Fruit fly (Drosophila melanogaster) whole organism, embryonic: Measurements from ENCODE around the gene CG4770.
A peak's percentile ranks its signal among the peaks of the same experiment; 100 is the strongest.

ENCODE experiments used
- CG10543 ChIP-seq: fragments of 200-800 bp; sonication (Bioruptor generic); optimal IDR thresholded peaks from 3 replicates; lab custom pipeline; 2017; ENCODE audit warnings: missing biosample characterization, mild to moderate bottlenecking, missing genetic modification characterization, moderate library complexity
- CG11247 ChIP-seq: fragments of 200-800 bp; sonication (Bioruptor generic); IDR thresholded peaks from 2 replicates; pipeline ENCODE4 v1.3.6; 2022; ENCODE audit warnings: missing biosample characterization, missing genetic modification characterization
- CG13123 ChIP-seq: fragments of 200-800 bp; sonication (Bioruptor generic); optimal IDR thresholded peaks from 2 replicates; lab custom pipeline; 2016; ENCODE audit warnings: missing biosample characterization, missing genetic modification characterization
- CG1603 ChIP-seq: fragments of 200-800 bp; sonication (Bioruptor generic); optimal IDR thresholded peaks from 2 replicates; lab custom pipeline; 2019; ENCODE audit warnings: missing biosample characterization, mild to moderate bottlenecking, missing genetic modification characterization, moderate library complexity
- CG1647 ChIP-seq: fragments of 200-800 bp; sonication (Bioruptor generic); optimal IDR thresholded peaks from 3 replicates; lab custom pipeline; 2016; ENCODE audit warnings: missing biosample characterization, missing genetic modification characterization
- CG16863 ChIP-seq: fragments of 200-800 bp; sonication (Bioruptor generic); optimal IDR thresholded peaks from 3 replicates; lab custom pipeline; 2016; ENCODE audit warnings: missing biosample characterization, missing genetic modification characterization
- CG17328 ChIP-seq: fragments of 200-800 bp; sonication (Bioruptor generic); IDR thresholded peaks from 2 replicates; pipeline ENCODE4 v1.3.6; 2022; ENCODE audit warnings: missing biosample characterization, missing genetic modification characterization
- CG18011 ChIP-seq: fragments of 200-800 bp; sonication (Bioruptor generic); optimal IDR thresholded peaks from 2 replicates; lab custom pipeline; 2017; ENCODE audit warnings: missing biosample characterization, missing genetic modification characterization, mild to moderate bottlenecking, moderate library complexity, missing genotype
- CG18764 ChIP-seq: fragments of 200-800 bp; sonication (Bioruptor generic); optimal IDR thresholded peaks from 3 replicates; lab custom pipeline; 2016; ENCODE audit warnings: missing biosample characterization, missing genetic modification characterization
- CG2129 ChIP-seq: fragments of 200-800 bp; sonication (Bioruptor generic); IDR thresholded peaks from 2 replicates; pipeline ENCODE4 v1.3.6; 2022; ENCODE audit warnings: missing biosample characterization, missing genetic modification characterization; ENCODE audit not compliant: partially characterized antibody
- CG2202 ChIP-seq: fragments of 200-800 bp; sonication (Bioruptor generic); optimal IDR thresholded peaks from 2 replicates; lab custom pipeline; 2018; ENCODE audit warnings: missing biosample characterization, mild to moderate bottlenecking, missing genetic modification characterization
- CG2889 ChIP-seq: fragments of 200-800 bp; sonication (Bioruptor generic); IDR thresholded peaks from 3 replicates; pipeline ENCODE4 v1.3.6; 2022; ENCODE audit warnings: missing biosample characterization, missing genetic modification characterization
- CG31365 ChIP-seq: fragments of 200-800 bp; sonication (Bioruptor generic); optimal IDR thresholded peaks from 2 replicates; lab custom pipeline; 2018; ENCODE audit warnings: missing biosample characterization, mild to moderate bottlenecking, missing genetic modification characterization
- CG3163 ChIP-seq: fragments of 200-800 bp; sonication (Bioruptor generic); optimal IDR thresholded peaks from 3 replicates; lab custom pipeline; 2016; ENCODE audit warnings: missing biosample characterization, missing genetic modification characterization
- CG34224 ChIP-seq: fragments of 200-800 bp; sonication (Bioruptor generic); IDR thresholded peaks from 3 replicates; pipeline ENCODE4 v1.3.6; 2022; ENCODE audit warnings: missing biosample characterization, missing genetic modification characterization; ENCODE audit not compliant: partially characterized antibody
- CG4617 ChIP-seq: fragments of 200-800 bp; sonication (Bioruptor generic); optimal IDR thresholded peaks from 3 replicates; lab custom pipeline; 2016; ENCODE audit warnings: missing biosample characterization, missing genetic modification characterization, borderline replicate concordance
- CG4707 ChIP-seq: fragments of 200-800 bp; sonication (Bioruptor generic); optimal IDR thresholded peaks from 2 replicates; lab custom pipeline; 2018; ENCODE audit warnings: missing biosample characterization, mild to moderate bottlenecking, missing genetic modification characterization, moderate library complexity
- CG4854 ChIP-seq: fragments of 200-800 bp; sonication (Bioruptor generic); optimal IDR thresholded peaks from 2 replicates; lab custom pipeline; 2016; ENCODE audit warnings: missing biosample characterization, missing genetic modification characterization, inconsistent platforms
- CG5953 ChIP-seq: fragments of 200-800 bp; sonication (Bioruptor generic); IDR thresholded peaks from 2 replicates; pipeline ENCODE4 v1.3.6; 2022; ENCODE audit warnings: missing biosample characterization, missing genetic modification characterization
- CG7357 ChIP-seq: fragments of 200-800 bp; sonication (Bioruptor generic); IDR thresholded peaks from 3 replicates; pipeline ENCODE4 v1.3.6; 2022; ENCODE audit warnings: missing biosample characterization, missing genetic modification characterization
- D ChIP-seq, 2 experiments: fragments of 200-800 bp in 1 of 2; fragments of >200 bp in 1 of 2; sonication (Bioruptor generic) in 1 of 2; optimal IDR thresholded peaks; 2 replicates in 1 of 2; 3 replicates in 1 of 2; lab custom pipeline; 2017; ENCODE audit warnings: mild to moderate bottlenecking in 1 of 2, missing biosample characterization in 1 of 2, missing genetic modification characterization in 1 of 2, missing genetic modification reagents in 1 of 2
- Dek ChIP-seq: fragments of 200-800 bp; sonication (Bioruptor generic); optimal IDR thresholded peaks from 3 replicates; lab custom pipeline; 2019; ENCODE audit warnings: missing biosample characterization, mild to moderate bottlenecking, missing genetic modification characterization, moderate library complexity
- Dip2 ChIP-seq: fragments of 200-800 bp; sonication (Bioruptor generic); IDR thresholded peaks from 2 replicates; pipeline ENCODE4 v1.3.6; 2022; ENCODE audit warnings: missing biosample characterization, missing genetic modification characterization
- H2.0 ChIP-seq: fragments of 200-800 bp; sonication (Bioruptor generic); IDR thresholded peaks from 2 replicates; pipeline ENCODE4 v1.3.6; 2022; ENCODE audit warnings: missing biosample characterization, missing genetic modification characterization
- Lim3 ChIP-seq: fragments of 200-800 bp; sonication (Bioruptor generic); IDR thresholded peaks from 2 replicates; pipeline ENCODE4 v1.3.6; 2022; ENCODE audit warnings: missing biosample characterization, missing genetic modification characterization
- Meics ChIP-seq: fragments of 200-800 bp; sonication (Bioruptor generic); optimal IDR thresholded peaks from 2 replicates; lab custom pipeline; 2017; ENCODE audit warnings: missing biosample characterization, mild to moderate bottlenecking, missing genetic modification characterization
- NfI ChIP-seq: fragments of 200-800 bp; sonication (Bioruptor generic); optimal IDR thresholded peaks from 3 replicates; lab custom pipeline; 2018; ENCODE audit warnings: missing biosample characterization, mild to moderate bottlenecking, missing genetic modification characterization, moderate library complexity
- Sox100B ChIP-seq: fragments of 200-800 bp; sonication (Bioruptor generic); optimal IDR thresholded peaks from 3 replicates; lab custom pipeline; 2018; ENCODE audit warnings: missing biosample characterization, mild to moderate bottlenecking, missing genetic modification characterization
- bcd ChIP-seq: fragments of 200-800 bp; sonication (Bioruptor generic); optimal IDR thresholded peaks from 2 replicates; lab custom pipeline; 2017; ENCODE audit warnings: missing biosample characterization, mild to moderate bottlenecking, missing genetic modification characterization
- cato ChIP-seq: fragments of 200-800 bp; sonication (Bioruptor generic); optimal IDR thresholded peaks from 2 replicates; lab custom pipeline; 2016; ENCODE audit warnings: missing biosample characterization, missing genetic modification characterization, borderline replicate concordance
- cg ChIP-seq: fragments of 200-800 bp; sonication (Bioruptor generic); optimal IDR thresholded peaks from 3 replicates; lab custom pipeline; 2019; ENCODE audit warnings: missing biosample characterization, mild to moderate bottlenecking, missing genetic modification characterization, moderate library complexity
- corto ChIP-seq: fragments of 200-800 bp; sonication (Bioruptor generic); optimal IDR thresholded peaks from 2 replicates; lab custom pipeline; 2016; ENCODE audit warnings: missing biosample characterization, mild to moderate bottlenecking, missing genetic modification characterization, moderate library complexity
- crc ChIP-seq: fragments of 200-800 bp; sonication (Bioruptor generic); optimal IDR thresholded peaks from 2 replicates; lab custom pipeline; 2016; ENCODE audit warnings: missing biosample characterization, missing genetic modification characterization
- crp ChIP-seq, 2 experiments: fragments of 200-800 bp; sonication (Bioruptor generic); optimal IDR thresholded peaks; 2 replicates in 1 of 2; 3 replicates in 1 of 2; lab custom pipeline; 2017; ENCODE audit warnings: missing biosample characterization in 2 of 2, missing genetic modification characterization in 2 of 2, mild to moderate bottlenecking in 1 of 2, moderate library complexity in 1 of 2
- da ChIP-seq: fragments of 200-800 bp; sonication (Bioruptor generic); optimal IDR thresholded peaks from 2 replicates; lab custom pipeline; 2016; ENCODE audit warnings: missing biosample characterization, missing genetic modification characterization
- dmrt99B ChIP-seq: fragments of 200-800 bp; sonication (Bioruptor generic); optimal IDR thresholded peaks from 2 replicates; lab custom pipeline; 2018; ENCODE audit warnings: missing biosample characterization, mild to moderate bottlenecking, missing genetic modification characterization, moderate library complexity
- fd102C ChIP-seq: fragments of 200-800 bp; sonication (Bioruptor generic); optimal IDR thresholded peaks from 2 replicates; lab custom pipeline; 2018; ENCODE audit warnings: missing biosample characterization, mild to moderate bottlenecking, missing genetic modification characterization, moderate library complexity
- gt ChIP-seq: fragments of 200-800 bp; sonication (Bioruptor generic); IDR thresholded peaks from 2 replicates; pipeline ENCODE4 v1.3.6; 2022; ENCODE audit warnings: missing biosample characterization, missing genetic modification characterization
- h ChIP-seq: fragments of >200 bp; optimal IDR thresholded peaks from 2 replicates; lab custom pipeline; 2017
- insv ChIP-seq, 2 experiments: fragments of 200-800 bp; sonication (Bioruptor generic); optimal IDR thresholded peaks; 3 replicates each; lab custom pipeline; 2016 to 2018; ENCODE audit warnings: missing biosample characterization in 2 of 2, missing genetic modification characterization in 2 of 2
- lola ChIP-seq, 3 experiments: fragments of >200 bp in 2 of 3; fragments of 200-800 bp in 1 of 3; sonication (Bioruptor generic) in 1 of 3; optimal IDR thresholded peaks; 2 replicates each; lab custom pipeline; 2017 to 2019; ENCODE audit warnings: missing biosample characterization in 3 of 3, missing genetic modification characterization in 3 of 3, mild to moderate bottlenecking in 1 of 3, moderate library complexity in 1 of 3
- org-1 ChIP-seq: fragments of 200-800 bp; sonication (Bioruptor generic); optimal IDR thresholded peaks from 2 replicates; lab custom pipeline; 2017; ENCODE audit warnings: missing biosample characterization, missing genetic modification characterization
- repo ChIP-seq: fragments of 200-800 bp; sonication (Bioruptor generic); optimal IDR thresholded peaks from 2 replicates; lab custom pipeline; 2016; ENCODE audit warnings: missing biosample characterization, missing genetic modification characterization
- salm ChIP-seq: fragments of 200-800 bp; sonication (Bioruptor generic); optimal IDR thresholded peaks from 2 replicates; lab custom pipeline; 2018; ENCODE audit warnings: missing biosample characterization, mild to moderate bottlenecking, missing genetic modification characterization
- sim ChIP-seq: fragments of 200-800 bp; sonication (Bioruptor generic); IDR thresholded peaks from 2 replicates; pipeline ENCODE4 v1.3.6; 2022; ENCODE audit warnings: missing biosample characterization, missing genetic modification characterization

CG4770 gene

dm6 chr3R:19924331-19924730 is 6.0 kb downstream of the CG4770 start (continued):
- TF ChIP-seq org-1 (GFP tag; lab: Kevin White, UChicago) (peak; percentile 2), CG2889 (no peak), dmrt99B (tag; lab: Kevin White, UChicago) (no peak), CG5953 (GFP tag; lab: Robert Waterston, UW) (no peak), Dip2 (GFP tag; lab: Robert Waterston, UW) (no peak), CG2129 (GFP tag; lab: Robert Waterston, UW) (no peak), CG10543 (GFP tag; lab: Kevin White, UChicago) (peak; percentile 49), CG1603 (no peak), CG16863 (GFP tag; lab: Kevin White, UChicago) (no peak), salm (tag; lab: Kevin White, UChicago) (no peak), lola (GFP tag; optimal IDR thresholded peaks at IDR 0.05; lab: Kevin White, UChicago) (no peak), CG1647 (no peak), cg (GFP tag; lab: Kevin White, UChicago) (no peak)

- TF ChIP-seq CG4707 (GFP tag; lab: Kevin White, UChicago): no peak
- peak in 1 of 2 experiments; percentile 20 for TF ChIP-seq insv (GFP tag; optimal IDR thresholded peaks at IDR 0.05; lab: Kevin White, UChicago)
- TF ChIP-seq fd102C: no peak
- TF ChIP-seq CG2202: no peak
Measured at dm6 chr3R:19925271-19925670, 7.0 kb downstream of the CG4770 start, which contains the start of gene CG4462. TSS of gene CG4462 (minus strand) at chr3R:19925371.

dm6 chr3R:19928544-19928943 is 10.2 kb downstream of the CG4770 start, which contains the start of gene CG4459:
TSS of gene CG4459 (minus strand) at chr3R:19928644.
- no peak for TF ChIP-seq repo
- no peak for TF ChIP-seq sim (GFP tag; lab: Robert Waterston, UW)
- no peak for TF ChIP-seq CG31365 (tag; lab: Kevin White, UChicago)
- no peak for TF ChIP-seq bcd (GFP tag; lab: Kevin White, UChicago)
- TF ChIP-seq Sox100B (GFP tag; lab: Kevin White, UChicago): no peak
- TF ChIP-seq CG18764 (GFP tag; lab: Kevin White, UChicago): no peak
- TF ChIP-seq crp (GFP tag; optimal IDR thresholded peaks at IDR 0.05; lab: Kevin White, UChicago): no peak
- no peak for TF ChIP-seq cato (GFP tag; lab: Kevin White, UChicago)
- no peak for TF ChIP-seq CG13123 (GFP tag; lab: Kevin White, UChicago)
- no peak for TF ChIP-seq CG7357
- TF ChIP-seq CG3163 (GFP tag; lab: Kevin White, UChicago): no peak

- no peak for TF ChIP-seq Meics (GFP tag; lab: Kevin White, UChicago)
- no peak for TF ChIP-seq Lim3 (GFP tag; lab: Robert Waterston, UW)
- TF ChIP-seq CG17328 (GFP tag; lab: Robert Waterston, UW): no peak
- TF ChIP-seq CG18011: no peak
- no peak for TF ChIP-seq H2.0 (GFP tag; lab: Robert Waterston, UW)
- TF ChIP-seq h (lab: Kevin White, UChicago): no peak
- no peak for TF ChIP-seq NfI (GFP tag; lab: Kevin White, UChicago)
- TF ChIP-seq da (GFP tag; lab: Kevin White, UChicago): no peak
- TF ChIP-seq corto (GFP tag; lab: Kevin White, UChicago): no peak
- TF ChIP-seq gt (GFP tag; lab: Robert Waterston, UW): no peak
- TF ChIP-seq CG4617: no peak
- TF ChIP-seq CG4854 (GFP tag; lab: Kevin White, UChicago): no peak
- TF ChIP-seq D (optimal IDR thresholded peaks at IDR 0.05; lab: Kevin White, UChicago): peak; percentile 78
- TF ChIP-seq D (GFP tag; optimal IDR thresholded peaks at IDR 0.05; lab: Kevin White, UChicago): peak; percentile 8
- no peak for TF ChIP-seq CG34224
- TF ChIP-seq Dek (tag; lab: Kevin White, UChicago): no peak
- TF ChIP-seq CG11247 (GFP tag; lab: Robert Waterston, UW): no peak
- TF ChIP-seq crc (GFP tag; lab: Kevin White, UChicago): no peak
Measured at dm6 chr3R:19930913-19931706, 12.8 kb downstream of the CG4770 start.
